Fruit fly (Drosophila melanogaster): ENCODE measurements around the gene nyo.

The nyo gene

dm6 chr3R:31588374-31588773 lies 45.5 kb downstream of the nyo start, which contains the start of gene CG1635 (continued):
- TF ChIP-seq Lim3 (GFP tag; IDR thresholded peaks at IDR 0.05) = peak; percentile 97
- peak; percentile 100 for TF ChIP-seq vvl (GFP tag; IDR thresholded peaks at IDR 0.05)
- TF ChIP-seq Hmr (GFP tag; optimal IDR thresholded peaks at IDR 0.05) = peak; percentile 100
- peak; percentile 95 for TF ChIP-seq btn (GFP tag; optimal IDR thresholded peaks at IDR 0.05)
- peak; percentile 96 for TF ChIP-seq her (GFP tag; optimal IDR thresholded peaks at IDR 0.05)
- no peak for TF ChIP-seq nau (GFP tag; optimal IDR thresholded peaks at IDR 0.05)
- TF ChIP-seq CG6854 (GFP tag; optimal IDR thresholded peaks at IDR 0.05) = peak; percentile 99
- peak; percentile 99 for TF ChIP-seq CG10543 (GFP tag; optimal IDR thresholded peaks at IDR 0.05)
- peak; percentile 99 for TF ChIP-seq Hr3 (GFP tag; optimal IDR thresholded peaks at IDR 0.05)
- TF ChIP-seq CG12769 (tag; optimal IDR thresholded peaks at IDR 0.05) = peak; percentile 99
- TF ChIP-seq CG31388 (GFP tag; optimal IDR thresholded peaks at IDR 0.05) = peak; percentile 95
- peak; percentile 92 for TF ChIP-seq CG11560 (tag; IDR thresholded peaks at IDR 0.05)
- TF ChIP-seq CG18476 (GFP tag; optimal IDR thresholded peaks at IDR 0.05) = peak; percentile 99
- TF ChIP-seq kah (GFP tag; optimal IDR thresholded peaks at IDR 0.05) = peak; percentile 99
- TF ChIP-seq slp2 (GFP tag; optimal IDR thresholded peaks at IDR 0.05) = peak; percentile 97
- peak; percentile 98 for TF ChIP-seq CG11093 (GFP tag; IDR thresholded peaks at IDR 0.05)
- TF ChIP-seq Oaz (GFP tag; IDR thresholded peaks at IDR 0.05) = peak; percentile 99
- TF ChIP-seq Ada2b (GFP tag; IDR thresholded peaks at IDR 0.05) = peak; percentile 99
- peak; percentile 100 for TF ChIP-seq B-H2 (GFP tag; optimal IDR thresholded peaks at IDR 0.05)
- TF ChIP-seq CoRest (tag; optimal IDR thresholded peaks at IDR 0.05) = peak; percentile 100
- TF ChIP-seq sqz (GFP tag; optimal IDR thresholded peaks at IDR 0.05) = peak; percentile 99
- no peak for TF ChIP-seq Hr39 (optimal IDR thresholded peaks at IDR 0.05)
- peak; percentile 97 for TF ChIP-seq CG30431 (GFP tag; optimal IDR thresholded peaks at IDR 0.05)
- peak; percentile 95 for TF ChIP-seq fd102C (GFP tag; optimal IDR thresholded peaks at IDR 0.05)
- TF ChIP-seq nerfin-2 (GFP tag; IDR thresholded peaks at IDR 0.05; ENCODE audit: partially characterized antibody) = peak; percentile 74
- peak; percentile 99 for TF ChIP-seq caup (GFP tag; optimal IDR thresholded peaks at IDR 0.05; ENCODE audit: severe bottlenecking)
- TF ChIP-seq CG6813 (GFP tag; optimal IDR thresholded peaks at IDR 0.05) = peak; percentile 99
- TF ChIP-seq aop (GFP tag; IDR thresholded peaks at IDR 0.05) = peak; percentile 95
- peak; percentile 100 for TF ChIP-seq BtbVII (GFP tag; optimal IDR thresholded peaks at IDR 0.05)
- TF ChIP-seq CG34376 (GFP tag; optimal IDR thresholded peaks at IDR 0.05) = peak; percentile 100
- peak; percentile 99 for TF ChIP-seq zfh1 (GFP tag; IDR thresholded peaks at IDR 0.05)
- peak; percentile 99 for TF ChIP-seq Mrtf (GFP tag; IDR thresholded peaks at IDR 0.05)
- TF ChIP-seq mam (GFP tag; optimal IDR thresholded peaks at IDR 0.05) = peak; percentile 97
- peak; percentile 98 for TF ChIP-seq eyg (GFP tag; optimal IDR thresholded peaks at IDR 0.05)
- peak; percentile 94 for TF ChIP-seq CG13624 (GFP tag; optimal IDR thresholded peaks at IDR 0.05)
- peak; percentile 4 for TF ChIP-seq cg (GFP tag; optimal IDR thresholded peaks at IDR 0.05)
- peak; percentile 99 for TF ChIP-seq sens-2 (GFP tag; IDR thresholded peaks at IDR 0.05)
- TF ChIP-seq NK7.1 (GFP tag; optimal IDR thresholded peaks at IDR 0.05) = peak; percentile 98
- peak; percentile 100 for TF ChIP-seq CG18599 (GFP tag; optimal IDR thresholded peaks at IDR 0.05)
- peak; percentile 32; the same call in 2 of the 3 replicates for TF ChIP-seq HLH4C (GFP tag; IDR thresholded peaks at IDR 0.05; ENCODE audit: partially characterized antibody)
- peak; percentile 98 for TF ChIP-seq CG16779 (GFP tag; IDR thresholded peaks at IDR 0.05)
- TF ChIP-seq NfI (GFP tag; optimal IDR thresholded peaks at IDR 0.05) = peak; percentile 100
- TF ChIP-seq Nf-YB (GFP tag; optimal IDR thresholded peaks at IDR 0.05) = peak; percentile 92
- peak; percentile 100 for TF ChIP-seq MBD-R2 (GFP tag; IDR thresholded peaks at IDR 0.05)
- TF ChIP-seq CG9727 (GFP tag; optimal IDR thresholded peaks at IDR 0.05) = peak; percentile 98
- peak; percentile 82 for TF ChIP-seq CG14965 (GFP tag; optimal IDR thresholded peaks at IDR 0.05; ENCODE audit: borderline replicate concordance)
- TF ChIP-seq CG14050 (GFP tag; IDR thresholded peaks at IDR 0.05) = peak; percentile 99
- TF ChIP-seq CG6791 (GFP tag; IDR thresholded peaks at IDR 0.05; ENCODE audit: partially characterized antibody) = peak; percentile 66; the same call in 2 of the 3 replicates
- TF ChIP-seq hth (optimal IDR thresholded peaks at IDR 0.05) = no peak
- peak; percentile 98 for TF ChIP-seq Nf-YA (GFP tag; IDR thresholded peaks at IDR 0.05)
- peak; percentile 99 for TF ChIP-seq twi (tag; optimal IDR thresholded peaks at IDR 0.05)

Data from whole organism, embryonic.